Worm (Caenorhabditis elegans): ENCODE results near the gene Y75B8A.13.

- TF ChIP-seq mec-3 (tag; optimal IDR thresholded peaks at IDR 0.05; ENCODE audit: borderline replicate concordance) (no peak), elt-2 (tag; optimal IDR thresholded peaks at IDR 0.05) (no peak), ceh-9 (tag; optimal IDR thresholded peaks at IDR 0.05) (no peak), ama-1 (optimal IDR thresholded peaks at IDR 0.05) (no peak), nhr-11 (tag; optimal IDR thresholded peaks at IDR 0.05) (no peak), pha-4 (tag; optimal IDR thresholded peaks at IDR 0.05) (no peak), fkh-10 (GFP tag; optimal IDR thresholded peaks at IDR 0.05) (no peak), ceh-24 (tag; optimal IDR thresholded peaks at IDR 0.05) (no peak), npax-4 (tag; optimal IDR thresholded peaks at IDR 0.05) (no peak), pqm-1 (tag; optimal IDR thresholded peaks at IDR 0.05) (no peak), unc-42 (tag; optimal IDR thresholded peaks at IDR 0.05) (no peak), ceh-6 (GFP tag; optimal IDR thresholded peaks at IDR 0.05) (no peak)
Observed at ce11 chrIII:12205271-12205670, 10.2 kb downstream of the Y75B8A.13 start.
